Fruit fly (Drosophila melanogaster) whole organism, embryonic: ENCODE measurements around the gene CG16719.

Experiments used
- Ada2b ChIP-seq: fragments of 200-800 bp; sonication (Bioruptor generic); IDR thresholded peaks from 2 replicates; pipeline ENCODE4 v1.3.6; 2022; ENCODE audit warnings: missing biosample characterization, missing genetic modification characterization
- Atf-2 ChIP-seq: fragments of 200-800 bp; sonication (Bioruptor generic); optimal IDR thresholded peaks from 2 replicates; lab custom pipeline; 2016; ENCODE audit warnings: missing biosample characterization, missing genetic modification characterization
- Awh ChIP-seq: fragments of 200-800 bp; sonication (Bioruptor generic); IDR thresholded peaks from 2 replicates; pipeline ENCODE4, ENCODE4 v1.3.6; 2022; ENCODE audit warnings: missing biosample characterization, missing genetic modification characterization
- Blimp-1 ChIP-seq: fragments of 200-800 bp; sonication (Bioruptor generic); optimal IDR thresholded peaks from 3 replicates; lab custom pipeline; 2018; ENCODE audit warnings: missing biosample characterization, missing genetic modification characterization, mild to moderate bottlenecking, moderate library complexity, missing genetic modification reagents
- BtbVII ChIP-seq: fragments of 200-800 bp; sonication (Bioruptor generic); optimal IDR thresholded peaks from 3 replicates; lab custom pipeline; 2017; ENCODE audit warnings: missing biosample characterization, mild to moderate bottlenecking, missing genetic modification characterization
- CG10267 ChIP-seq: fragments of 200-800 bp; sonication (Bioruptor generic); optimal IDR thresholded peaks from 2 replicates; lab custom pipeline; 2018; ENCODE audit warnings: missing biosample characterization, mild to moderate bottlenecking, missing genetic modification characterization, moderate library complexity
- CG10462 ChIP-seq: fragments of 200-800 bp; sonication (Bioruptor generic); optimal IDR thresholded peaks from 2 replicates; lab custom pipeline; 2016; ENCODE audit warnings: missing biosample characterization, missing genetic modification characterization
- CG13287 ChIP-seq: fragments of 200-800 bp; sonication (Bioruptor generic); IDR thresholded peaks from 2 replicates; pipeline ENCODE4 v1.3.6; 2022; ENCODE audit warnings: missing biosample characterization, missing genetic modification characterization; ENCODE audit not compliant: partially characterized antibody
- CG14441 ChIP-seq: fragments of 200-800 bp; sonication (Bioruptor generic); IDR thresholded peaks from 2 replicates; pipeline ENCODE4 v1.3.6; 2022; ENCODE audit warnings: missing biosample characterization, missing genetic modification characterization
- CG15601 ChIP-seq: fragments of 200-800 bp; sonication (Bioruptor generic); optimal IDR thresholded peaks from 3 replicates; lab custom pipeline; 2019; ENCODE audit warnings: missing biosample characterization, mild to moderate bottlenecking, missing genetic modification characterization, moderate library complexity
- CG17186 ChIP-seq: fragments of 200-800 bp; sonication (Bioruptor generic); optimal IDR thresholded peaks from 3 replicates; lab custom pipeline; 2017; ENCODE audit warnings: missing biosample characterization, missing genetic modification reagents, missing genetic modification characterization
- CG18599 ChIP-seq: fragments of 200-800 bp; sonication (Bioruptor generic); optimal IDR thresholded peaks from 3 replicates; lab custom pipeline; 2017; ENCODE audit warnings: missing biosample characterization, missing genetic modification characterization, mild to moderate bottlenecking, moderate library complexity, missing genetic modification reagents
- CG2678 ChIP-seq: fragments of 200-800 bp; sonication (Bioruptor generic); optimal IDR thresholded peaks from 3 replicates; lab custom pipeline; 2019; ENCODE audit warnings: missing biosample characterization, mild to moderate bottlenecking, missing genetic modification characterization, moderate library complexity
- CG3838 ChIP-seq: fragments of 200-800 bp; sonication (Bioruptor generic); optimal IDR thresholded peaks from 3 replicates; lab custom pipeline; 2016; ENCODE audit warnings: missing biosample characterization, missing genetic modification characterization
- CG4282 ChIP-seq: fragments of 200-800 bp; sonication (Bioruptor generic); optimal IDR thresholded peaks from 2 replicates; lab custom pipeline; 2016; ENCODE audit warnings: missing biosample characterization, missing genetic modification characterization
- CG4854 ChIP-seq: fragments of 200-800 bp; sonication (Bioruptor generic); optimal IDR thresholded peaks from 2 replicates; lab custom pipeline; 2016; ENCODE audit warnings: missing biosample characterization, missing genetic modification characterization, inconsistent platforms
- CG6689 ChIP-seq: fragments of 200-800 bp; sonication (Bioruptor generic); IDR thresholded peaks from 2 replicates; pipeline ENCODE4 v1.3.6; 2022; ENCODE audit warnings: missing biosample characterization, missing genetic modification characterization
- CG8089 ChIP-seq: fragments of 200-800 bp; sonication (Bioruptor generic); optimal IDR thresholded peaks from 3 replicates; lab custom pipeline; 2016; ENCODE audit warnings: missing biosample characterization, missing genetic modification characterization
- CG8944 ChIP-seq: fragments of 200-800 bp; sonication (Bioruptor generic); optimal IDR thresholded peaks from 3 replicates; lab custom pipeline; 2016; ENCODE audit warnings: missing biosample characterization, missing genetic modification characterization
- CG9609 ChIP-seq: fragments of 200-800 bp; sonication (Bioruptor generic); optimal IDR thresholded peaks from 3 replicates; lab custom pipeline; 2016; ENCODE audit warnings: missing biosample characterization, missing genetic modification characterization
- CG9727 ChIP-seq: fragments of 200-800 bp; sonication (Bioruptor generic); optimal IDR thresholded peaks from 3 replicates; lab custom pipeline; 2017; ENCODE audit warnings: missing biosample characterization, mild to moderate bottlenecking, missing genetic modification characterization
- CTCF ChIP-seq: fragments of 200-800 bp; sonication (Bioruptor generic); optimal IDR thresholded peaks from 2 replicates; lab custom pipeline; 2017; ENCODE audit warnings: missing biosample characterization, mild to moderate bottlenecking, missing genetic modification characterization, moderate library complexity
- CoRest ChIP-seq: fragments of 200-800 bp; sonication (Bioruptor generic); optimal IDR thresholded peaks from 3 replicates; lab custom pipeline; 2018; ENCODE audit warnings: missing biosample characterization, mild to moderate bottlenecking, missing genetic modification characterization, moderate library complexity
- Dek ChIP-seq: fragments of 200-800 bp; sonication (Bioruptor generic); optimal IDR thresholded peaks from 3 replicates; lab custom pipeline; 2019; ENCODE audit warnings: missing biosample characterization, mild to moderate bottlenecking, missing genetic modification characterization, moderate library complexity
- Dfd ChIP-seq, 2 experiments: fragments of >200 bp; optimal IDR thresholded peaks; 2 replicates each; lab custom pipeline; 2017; ENCODE audit warnings: missing biosample characterization in 2 of 2, missing genetic modification characterization in 2 of 2
- E2f1 ChIP-seq: fragments of 200-800 bp; sonication (Bioruptor generic); IDR thresholded peaks from 2 replicates; pipeline ENCODE4 v1.3.6; 2022; ENCODE audit warnings: missing biosample characterization, missing genetic modification characterization
- E2f2 ChIP-seq: fragments of 200-800 bp; sonication (Bioruptor generic); IDR thresholded peaks from 2 replicates; pipeline ENCODE4 v1.3.6; 2022; ENCODE audit warnings: missing biosample characterization, missing genetic modification characterization
- Nf-YA ChIP-seq: fragments of 200-800 bp; sonication (Bioruptor generic); IDR thresholded peaks from 2 replicates; pipeline ENCODE4 v1.3.6; 2022; ENCODE audit warnings: missing biosample characterization, missing genetic modification characterization
- Nf-YB ChIP-seq: fragments of 200-800 bp; sonication (Bioruptor generic); optimal IDR thresholded peaks from 3 replicates; lab custom pipeline; 2019; ENCODE audit warnings: missing biosample characterization, mild to moderate bottlenecking, missing genetic modification characterization, moderate library complexity
- Optix ChIP-seq: fragments of 200-800 bp; sonication (Bioruptor generic); IDR thresholded peaks from 3 replicates; pipeline ENCODE4 v1.3.6; 2022; ENCODE audit warnings: missing biosample characterization, missing genetic modification characterization
- Ravus ChIP-seq: fragments of 200-800 bp; sonication (Bioruptor generic); IDR thresholded peaks from 2 replicates; pipeline ENCODE4 v1.3.6; 2022; ENCODE audit warnings: missing biosample characterization, missing genetic modification characterization
- Vsx1 ChIP-seq: fragments of 200-800 bp; sonication (Bioruptor generic); optimal IDR thresholded peaks from 2 replicates; lab custom pipeline; 2017; ENCODE audit warnings: missing biosample characterization, mild to moderate bottlenecking, missing genetic modification characterization, missing genetic modification reagents
- btn ChIP-seq: fragments of 200-800 bp; sonication (Bioruptor generic); optimal IDR thresholded peaks from 2 replicates; lab custom pipeline; 2016; ENCODE audit warnings: missing biosample characterization, missing genetic modification characterization
- chm ChIP-seq: fragments of 200-800 bp; sonication (Bioruptor generic); IDR thresholded peaks from 2 replicates; pipeline ENCODE4 v1.3.6; 2022; ENCODE audit warnings: missing biosample characterization, missing genetic modification characterization
- croc ChIP-seq: fragments of 200-800 bp; sonication (Bioruptor generic); conservative IDR thresholded peaks from 3 replicates; pipeline ENCODE4 v1.3.6; 2022; ENCODE audit warnings: missing biosample characterization, missing genetic modification characterization
- disco-r ChIP-seq: fragments of 200-800 bp; sonication (Bioruptor generic); optimal IDR thresholded peaks from 2 replicates; lab custom pipeline; 2016; ENCODE audit warnings: missing biosample characterization, missing genetic modification characterization
- fd96Cb ChIP-seq: fragments of 200-800 bp; sonication (Bioruptor generic); optimal IDR thresholded peaks from 2 replicates; lab custom pipeline; 2018; ENCODE audit warnings: missing biosample characterization, mild to moderate bottlenecking, missing genetic modification characterization, moderate library complexity
- fu2 ChIP-seq: fragments of 200-800 bp; sonication (Bioruptor generic); optimal IDR thresholded peaks from 2 replicates; lab custom pipeline; 2016; ENCODE audit warnings: missing biosample characterization, missing genetic modification characterization
- ham ChIP-seq: fragments of 200-800 bp; sonication (Bioruptor generic); IDR thresholded peaks from 2 replicates; pipeline ENCODE4 v1.3.6; 2022; ENCODE audit warnings: missing biosample characterization, missing genetic modification characterization
- peb ChIP-seq: fragments of 200-800 bp; sonication (Bioruptor generic); IDR thresholded peaks from 2 replicates; pipeline ENCODE4 v1.3.6; 2022; ENCODE audit warnings: missing biosample characterization, missing genetic modification characterization
- pfk ChIP-seq: fragments of 200-800 bp; sonication (Bioruptor generic); optimal IDR thresholded peaks from 2 replicates; lab custom pipeline; 2018; ENCODE audit warnings: missing biosample characterization, mild to moderate bottlenecking, missing genetic modification characterization, moderate library complexity
- pho ChIP-seq: fragments of 200-800 bp; sonication (Bioruptor generic); optimal IDR thresholded peaks from 2 replicates; lab custom pipeline; 2016; ENCODE audit warnings: missing biosample characterization, missing genetic modification characterization
- pnt ChIP-seq: fragments of 200-800 bp; sonication (Bioruptor generic); optimal IDR thresholded peaks from 3 replicates; lab custom pipeline; 2016; ENCODE audit warnings: missing biosample characterization, missing genetic modification characterization
- pros ChIP-seq: fragments of 200-800 bp; sonication (Bioruptor generic); optimal IDR thresholded peaks from 3 replicates; lab custom pipeline; 2019; ENCODE audit warnings: missing biosample characterization, mild to moderate bottlenecking, missing genetic modification characterization, moderate library complexity
- scrt ChIP-seq: fragments of 200-800 bp; sonication (Bioruptor generic); optimal IDR thresholded peaks from 2 replicates; lab custom pipeline; 2018; ENCODE audit warnings: missing biosample characterization, mild to moderate bottlenecking, missing genetic modification characterization, moderate library complexity
- tap ChIP-seq: fragments of 200-800 bp; optimal IDR thresholded peaks from 3 replicates; lab custom pipeline; 2019; ENCODE audit warnings: missing biosample characterization, mild to moderate bottlenecking, missing genetic modification characterization, moderate library complexity
- zf30C ChIP-seq: fragments of 200-800 bp; sonication (Bioruptor generic); optimal IDR thresholded peaks from 3 replicates; lab custom pipeline; 2018; ENCODE audit warnings: missing biosample characterization, mild to moderate bottlenecking, missing genetic modification characterization
- zfh1 ChIP-seq: fragments of 200-800 bp; sonication (Bioruptor generic); IDR thresholded peaks from 3 replicates; pipeline ENCODE4 v1.3.6; 2022; ENCODE audit warnings: missing biosample characterization, missing genetic modification characterization
- zfh2 ChIP-seq: fragments of 200-800 bp; sonication (Bioruptor generic); optimal IDR thresholded peaks from 2 replicates; lab custom pipeline; 2016; ENCODE audit warnings: missing biosample characterization, missing genetic modification characterization

Gene CG16719

DNA sequence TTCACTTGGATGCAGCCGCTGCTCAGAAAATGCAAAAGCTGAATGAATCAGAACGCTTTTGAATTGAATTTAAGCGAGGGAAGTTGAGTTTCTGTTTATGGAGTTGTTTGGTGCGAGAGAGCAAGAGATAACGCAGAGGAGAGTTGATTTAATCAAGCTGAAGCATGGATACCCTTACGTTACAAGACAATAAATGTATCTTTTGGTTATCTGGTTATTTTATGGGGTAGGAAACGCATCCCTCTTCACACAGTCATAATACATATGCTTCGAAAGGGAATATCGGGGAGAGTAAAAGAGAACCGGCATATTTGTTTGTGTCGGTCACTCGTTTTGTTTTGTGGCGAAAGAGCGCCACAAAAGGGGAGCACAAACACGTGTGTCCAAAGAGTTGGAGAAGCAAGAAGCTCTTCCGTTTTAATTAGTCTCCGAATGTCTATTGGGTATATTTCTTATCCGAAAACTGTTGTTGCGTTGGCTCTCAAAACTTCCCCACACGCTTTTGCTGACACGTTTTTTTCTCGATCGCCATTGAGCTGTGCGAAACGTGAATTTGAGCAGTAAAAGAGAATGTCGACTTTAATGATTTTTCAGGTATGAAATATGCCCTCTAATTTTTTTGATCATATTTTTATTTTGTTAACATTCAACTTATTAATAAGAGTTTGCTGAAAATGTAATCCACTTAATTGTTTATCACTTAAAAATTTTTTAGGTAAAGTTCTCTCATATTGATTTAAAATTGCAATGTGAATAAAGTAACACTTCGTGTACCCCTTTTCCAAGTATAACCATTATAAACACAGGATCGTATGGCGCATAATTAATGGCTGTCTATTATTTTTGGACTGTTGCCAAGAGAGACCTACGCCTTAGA lies 11.9 kb downstream of the CG16719 start, which contains the start of gene Prps (continued):
- TF ChIP-seq Dek (tag; lab: Kevin White, UChicago) (peak; percentile 68), CoRest (tag; lab: Kevin White, UChicago) (peak; percentile 69), peb (GFP tag; lab: Robert Waterston, UW) (peak; percentile 66), CG6689 (peak; percentile 37; the same call in 1 of the 2 replicates), pfk (GFP tag; lab: Kevin White, UChicago) (no peak), Blimp-1 (peak; percentile 72), CG9727 (GFP tag; lab: Kevin White, UChicago) (peak; percentile 50), CG14441 (peak; percentile 82), btn (GFP tag; lab: Kevin White, UChicago) (peak; percentile 65), CG13287 (GFP tag; lab: Robert Waterston, UW) (peak; percentile 30; the same call in 1 of the 2 replicates), CG8089 (GFP tag; lab: Kevin White, UChicago) (peak; percentile 59), scrt (GFP tag; lab: Kevin White, UChicago) (peak; percentile 70), chm (peak; percentile 91), Atf-2 (GFP tag; lab: Kevin White, UChicago) (peak; percentile 67), E2f2 (GFP tag; lab: Robert Waterston, UW) (peak; percentile 35; the same call in 1 of the 2 replicates), Ravus (peak; percentile 40), Nf-YB (GFP tag; lab: Kevin White, UChicago) (peak; percentile 7), pho (GFP tag; lab: Kevin White, UChicago) (peak; percentile 53), CG17186 (GFP tag; lab: Kevin White, UChicago) (no peak), tap (tag; lab: Kevin White, UChicago) (peak; percentile 76), CG10267 (tag; lab: Kevin White, UChicago) (peak; percentile 61), Vsx1 (GFP tag; lab: Kevin White, UChicago) (peak; percentile 48), CG18599 (peak; percentile 89), Awh (GFP tag; lab: Robert Waterston, UW) (peak; percentile 82), CG9609 (GFP tag; lab: Kevin White, UChicago) (peak; percentile 72), Nf-YA (GFP tag; lab: Robert Waterston, UW) (no peak; the same call in 1 of the 2 replicates), zf30C (no peak), pnt (peak; percentile 74), croc (GFP tag; lab: Robert Waterston, UW) (peak; percentile 19; the same call in 1 of the 3 replicates), zfh1 (GFP tag; lab: Robert Waterston, UW) (peak; percentile 92), Optix (GFP tag; lab: Robert Waterston, UW) (peak; percentile 64), CG10462 (no peak), ham (GFP tag; lab: Robert Waterston, UW) (peak; percentile 18; the same call in 1 of the 2 replicates), CG4282 (peak; percentile 79), Ada2b (GFP tag; lab: Robert Waterston, UW) (peak; percentile 80), zfh2 (GFP tag; lab: Kevin White, UChicago) (peak; percentile 51), CG2678 (tag; lab: Kevin White, UChicago) (peak; percentile 76), Dfd (GFP tag; optimal IDR thresholded peaks at IDR 0.05; lab: Kevin White, UChicago) (no peak), CG15601 (tag; lab: Kevin White, UChicago) (peak; percentile 50), E2f1 (GFP tag; lab: Robert Waterston, UW) (peak; percentile 81), CG8944 (peak; percentile 47), CTCF (peak; percentile 17), fd96Cb (tag; lab: Kevin White, UChicago) (peak; percentile 60), CG4854 (GFP tag; lab: Kevin White, UChicago) (peak; percentile 74), fu2 (GFP tag; lab: Kevin White, UChicago) (peak; percentile 63), disco-r (GFP tag; lab: Kevin White, UChicago) (peak; percentile 59), CG3838 (GFP tag; lab: Kevin White, UChicago) (peak; percentile 22), BtbVII (GFP tag; lab: Kevin White, UChicago) (peak; percentile 77), pros (GFP tag; lab: Kevin White, UChicago) (peak; percentile 61)
